Worm (Caenorhabditis elegans) whole organism, early embryonic: ENCODE measurements around the gene pdi-1.

Experiments
- ama-1 ChIP-seq: fragments of 150-350 bp; optimal IDR thresholded peaks from 2 replicates; lab custom pipeline; 2014
- hmbx-1 ChIP-seq: sonication (generic microtip); optimal IDR thresholded peaks from 2 replicates; lab custom pipeline; 2016; ENCODE audit warnings: mild to moderate bottlenecking, missing genetic modification characterization, missing compliant biosample characterization

- TF ChIP-seq hmbx-1 (tag; lab: Kevin White, UChicago) (no peak), ama-1 (lab: Kevin White, UChicago) (no peak)
Measured at ce11 chrIII:3652427-3652826, 48.8 kb downstream of the pdi-1 start.
